Fruit fly (Drosophila melanogaster): ENCODE measurements around the gene CG6985.

DNA sequence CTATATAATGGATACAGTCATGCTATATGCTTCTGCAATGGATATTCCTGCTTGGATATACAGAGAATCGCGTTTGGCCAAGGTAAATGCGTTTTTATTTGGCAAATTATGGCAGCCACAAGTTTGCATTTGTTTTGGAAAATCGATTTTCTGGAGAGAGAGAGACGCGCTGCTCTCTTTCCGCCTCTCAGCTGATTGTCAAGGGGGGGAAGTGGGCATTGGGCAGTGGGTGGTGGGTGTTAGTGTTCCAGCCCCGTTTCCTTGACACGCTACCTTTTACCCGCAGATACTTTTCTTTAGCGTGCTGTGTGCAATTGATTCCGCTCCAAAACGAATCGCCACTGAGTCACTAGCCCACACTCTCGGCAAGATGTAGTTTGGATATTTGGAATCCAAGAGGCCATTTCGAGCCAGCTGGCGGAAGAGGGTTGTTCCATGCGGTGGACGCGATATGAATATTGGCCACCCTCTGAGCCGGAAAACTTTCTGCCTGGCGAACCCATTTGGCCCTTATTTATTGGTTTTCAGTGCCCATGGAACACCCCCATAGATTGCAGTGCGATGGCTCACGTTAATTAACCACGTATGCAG is 14.3 kb downstream of the CG6985 start:
- no peak for TF ChIP-seq CG8478 (optimal IDR thresholded peaks at IDR 0.05)
- no peak for TF ChIP-seq CTCF (optimal IDR thresholded peaks at IDR 0.05)

Data from S2 (cell line).